Fruit fly (Drosophila melanogaster): Measurements from ENCODE around the gene CG18404.

The CG18404 gene

dm6 chr3R:30296035-30296434, 43.1 kb downstream of the CG18404 start (continued):
- peak; percentile 74 for TF ChIP-seq CG4730 (GFP tag; IDR thresholded peaks at IDR 0.05)
- no peak for TF ChIP-seq Kr (GFP tag; optimal IDR thresholded peaks at IDR 0.05)
- TF ChIP-seq Dek (tag; optimal IDR thresholded peaks at IDR 0.05), result peak; percentile 46
- TF ChIP-seq H2.0 (GFP tag; IDR thresholded peaks at IDR 0.05), result peak; percentile 87
- TF ChIP-seq CG12391 (tag; optimal IDR thresholded peaks at IDR 0.05), result peak; percentile 79
- peak; percentile 84 for TF ChIP-seq lab (GFP tag; optimal IDR thresholded peaks at IDR 0.05)
- TF ChIP-seq CG8944 (GFP tag; optimal IDR thresholded peaks at IDR 0.05), result no peak
- no peak for TF ChIP-seq CG12236 (GFP tag; optimal IDR thresholded peaks at IDR 0.05)
- peak; percentile 78 for TF ChIP-seq Hsf (GFP tag; optimal IDR thresholded peaks at IDR 0.05)
- TF ChIP-seq CG11247 (GFP tag; IDR thresholded peaks at IDR 0.05), result peak; percentile 77
- peak; percentile 11 for TF ChIP-seq CG2116 (GFP tag; optimal IDR thresholded peaks at IDR 0.05)
- peak; percentile 14 for TF ChIP-seq wek (GFP tag; optimal IDR thresholded peaks at IDR 0.05)
- peak; percentile 76 for TF ChIP-seq Ssrp (tag; optimal IDR thresholded peaks at IDR 0.05)
- TF ChIP-seq shn (GFP tag; optimal IDR thresholded peaks at IDR 0.05), result no peak
- peak; percentile 22 for TF ChIP-seq CG4617 (GFP tag; optimal IDR thresholded peaks at IDR 0.05; ENCODE audit: borderline replicate concordance)
- TF ChIP-seq CG8765 (GFP tag; IDR thresholded peaks at IDR 0.05), result peak; percentile 80; the same call in 1 of the 2 replicates
- TF ChIP-seq corto (GFP tag; optimal IDR thresholded peaks at IDR 0.05), result peak; percentile 83
- no peak for TF ChIP-seq sc (optimal IDR thresholded peaks at IDR 0.05)
- TF ChIP-seq sc (GFP tag; optimal IDR thresholded peaks at IDR 0.05), result peak; percentile 77
- TF ChIP-seq CG12769 (tag; optimal IDR thresholded peaks at IDR 0.05), result peak; percentile 28
- TF ChIP-seq Hr39 (optimal IDR thresholded peaks at IDR 0.05), result no peak
- TF ChIP-seq CG5245 (GFP tag; optimal IDR thresholded peaks at IDR 0.05), result peak; percentile 72
- TF ChIP-seq ATbp (GFP tag; optimal IDR thresholded peaks at IDR 0.05), result peak; percentile 77
- peak; percentile 6 to 70 for TF ChIP-seq Pdp1 (GFP tag; optimal IDR thresholded peaks at IDR 0.05)
- TF ChIP-seq BEAF-32 (GFP tag; optimal IDR thresholded peaks at IDR 0.05), result no peak
- TF ChIP-seq CG30403 (GFP tag; optimal IDR thresholded peaks at IDR 0.05), result peak; percentile 79
- no peak for TF ChIP-seq kay (GFP tag; optimal IDR thresholded peaks at IDR 0.05)
- TF ChIP-seq CG17802 (tag; optimal IDR thresholded peaks at IDR 0.05), result peak; percentile 61
- TF ChIP-seq H15 (GFP tag; IDR thresholded peaks at IDR 0.05), result peak; percentile 85
- peak; percentile 62 for TF ChIP-seq CG2120 (GFP tag; optimal IDR thresholded peaks at IDR 0.05)
- TF ChIP-seq repo (GFP tag; optimal IDR thresholded peaks at IDR 0.05), result no peak
- TF ChIP-seq CG10147 (GFP tag; optimal IDR thresholded peaks at IDR 0.05), result peak; percentile 51
- peak; percentile 63 for TF ChIP-seq CG7839 (tag; optimal IDR thresholded peaks at IDR 0.05)
- TF ChIP-seq pum (GFP tag; optimal IDR thresholded peaks at IDR 0.05), result peak; percentile 51
- peak; percentile 45 for TF ChIP-seq CG12104 (GFP tag; optimal IDR thresholded peaks at IDR 0.05)
- peak; percentile 39 for TF ChIP-seq NC2β (GFP tag; optimal IDR thresholded peaks at IDR 0.05)
- TF ChIP-seq B-H2 (GFP tag; optimal IDR thresholded peaks at IDR 0.05), result no peak
- TF ChIP-seq CG12942 (GFP tag; optimal IDR thresholded peaks at IDR 0.05), result peak; percentile 79
- TF ChIP-seq Deaf1 (tag; optimal IDR thresholded peaks at IDR 0.05), result peak; percentile 30
- TF ChIP-seq sima (GFP tag; optimal IDR thresholded peaks at IDR 0.05), result no peak
- peak; percentile 49; the same call in 1 of the 2 replicates for TF ChIP-seq cas (GFP tag; IDR thresholded peaks at IDR 0.05)
- peak; percentile 89 for TF ChIP-seq CG34422 (GFP tag; IDR thresholded peaks at IDR 0.05)
- no peak for TF ChIP-seq CG6791 (GFP tag; IDR thresholded peaks at IDR 0.05; ENCODE audit: partially characterized antibody)
- no peak for TF ChIP-seq da (GFP tag; optimal IDR thresholded peaks at IDR 0.05)
- TF ChIP-seq Ada2b (GFP tag; IDR thresholded peaks at IDR 0.05), result peak; percentile 90
- peak; percentile 94 for TF ChIP-seq vvl (GFP tag; IDR thresholded peaks at IDR 0.05)
- 0 out of 3 replicates have a peak, but pooled peaks have one; percentile 32 for TF ChIP-seq z (GFP tag; IDR thresholded peaks at IDR 0.05)
- peak; percentile 84 for TF ChIP-seq phol (tag; optimal IDR thresholded peaks at IDR 0.05)
- no peak for TF ChIP-seq CG1647 (GFP tag; optimal IDR thresholded peaks at IDR 0.05)
- peak; percentile 25 for TF ChIP-seq fu2 (GFP tag; optimal IDR thresholded peaks at IDR 0.05)
- no peak for TF ChIP-seq disco-r (GFP tag; optimal IDR thresholded peaks at IDR 0.05)
- TF ChIP-seq Nf-YC (tag; optimal IDR thresholded peaks at IDR 0.05), result no peak

Measured in whole organism, embryonic.